Fruit fly (Drosophila melanogaster) whole organism, prepupa: Measurements from ENCODE around the gene mfrn.

Experiments
- Blimp-1 ChIP-seq: fragments of 200-800 bp; sonication (Bioruptor generic); optimal IDR thresholded peaks from 3 replicates; lab custom pipeline; 2017; ENCODE audit warnings: missing biosample characterization, missing genetic modification characterization, mild to moderate bottlenecking, moderate library complexity, missing genetic modification reagents
- CG10631 ChIP-seq: fragments of 200-800 bp; sonication (Bioruptor generic); optimal IDR thresholded peaks from 2 replicates; lab custom pipeline; 2016; ENCODE audit warnings: missing biosample characterization, missing genetic modification characterization
- CG11294 ChIP-seq: fragments of 200-800 bp; sonication (Bioruptor generic); IDR thresholded peaks from 2 replicates; pipeline ENCODE4 v1.3.6; 2022; ENCODE audit warnings: missing biosample characterization, missing genetic modification characterization
- CG11762 ChIP-seq: fragments of 200-800 bp; sonication (Bioruptor generic); optimal IDR thresholded peaks from 3 replicates; lab custom pipeline; 2016; ENCODE audit warnings: missing biosample characterization, missing genetic modification characterization; ENCODE audit not compliant: insufficient read depth
- CG11902 ChIP-seq: fragments of 200-800 bp; sonication (Bioruptor generic); optimal IDR thresholded peaks from 3 replicates; lab custom pipeline; 2016; ENCODE audit warnings: missing biosample characterization, missing genetic modification characterization
- CG3032 ChIP-seq: fragments of 200-800 bp; optimal IDR thresholded peaks from 2 replicates; lab custom pipeline; 2019; ENCODE audit warnings: missing biosample characterization, mild to moderate bottlenecking, missing genetic modification characterization, moderate library complexity
- CG31627 ChIP-seq: fragments of 200-800 bp; sonication (Bioruptor generic); optimal IDR thresholded peaks from 3 replicates; lab custom pipeline; 2016; ENCODE audit warnings: missing biosample characterization, missing genetic modification characterization
- CG32006 ChIP-seq: fragments of 200-800 bp; sonication (Bioruptor generic); optimal IDR thresholded peaks from 3 replicates; lab custom pipeline; 2017; ENCODE audit warnings: missing biosample characterization, mild to moderate bottlenecking, missing genetic modification characterization
- CG34406 ChIP-seq: fragments of 200-800 bp; sonication (Bioruptor generic); optimal IDR thresholded peaks from 3 replicates; lab custom pipeline; 2016; ENCODE audit warnings: missing biosample characterization, missing genetic modification characterization
- CG3919 ChIP-seq: fragments of 200-800 bp; sonication (Bioruptor generic); optimal IDR thresholded peaks from 3 replicates; lab custom pipeline; 2016; ENCODE audit warnings: missing biosample characterization, missing genetic modification characterization
- CG6276 ChIP-seq: fragments of 200-800 bp; sonication (Bioruptor generic); optimal IDR thresholded peaks from 2 replicates; lab custom pipeline; 2017; ENCODE audit warnings: missing biosample characterization, mild to moderate bottlenecking, missing genetic modification characterization
- CG6792 ChIP-seq: fragments of 200-800 bp; sonication (Bioruptor generic); optimal IDR thresholded peaks from 3 replicates; lab custom pipeline; 2016; ENCODE audit warnings: missing biosample characterization, missing genetic modification characterization
- CG6808 ChIP-seq: fragments of 200-800 bp; sonication (Bioruptor generic); optimal IDR thresholded peaks from 3 replicates; lab custom pipeline; 2017; ENCODE audit warnings: missing biosample characterization, missing genetic modification characterization, mild to moderate bottlenecking, moderate library complexity, missing genetic modification reagents
- CG6854 ChIP-seq: fragments of 200-800 bp; sonication (Bioruptor generic); optimal IDR thresholded peaks from 2 replicates; lab custom pipeline; 2017; ENCODE audit warnings: missing biosample characterization, mild to moderate bottlenecking, missing genetic modification characterization
- CG8119 ChIP-seq: fragments of 200-800 bp; sonication (Bioruptor generic); IDR thresholded peaks from 3 replicates; pipeline ENCODE4 v1.3.6; 2022; ENCODE audit warnings: missing biosample characterization, missing genetic modification characterization
- CG8319 ChIP-seq: fragments of 200-800 bp; sonication (Bioruptor generic); optimal IDR thresholded peaks from 3 replicates; lab custom pipeline; 2016; ENCODE audit warnings: missing biosample characterization, missing genetic modification characterization
- CG8632 ChIP-seq: fragments of 200-800 bp; sonication (Bioruptor generic); optimal IDR thresholded peaks from 3 replicates; lab custom pipeline; 2016; ENCODE audit warnings: missing biosample characterization, missing genetic modification characterization
- CG9139 ChIP-seq: fragments of 200-800 bp; sonication (Bioruptor generic); optimal IDR thresholded peaks from 3 replicates; lab custom pipeline; 2017; ENCODE audit warnings: missing biosample characterization, mild to moderate bottlenecking, missing genetic modification characterization
- Eip75B ChIP-seq: fragments of 200-800 bp; sonication (Bioruptor generic); optimal IDR thresholded peaks from 3 replicates; lab custom pipeline; 2016; ENCODE audit warnings: missing biosample characterization, missing genetic modification characterization
- Eip78C ChIP-seq: fragments of 200-800 bp; sonication (Bioruptor generic); peaks from one replicate; lab custom pipeline; 2016; ENCODE audit warnings: missing biosample characterization, missing genetic modification characterization
- Eip93F ChIP-seq: fragments of 200-800 bp; sonication (Bioruptor generic); optimal IDR thresholded peaks from 2 replicates; lab custom pipeline; 2016; ENCODE audit warnings: missing biosample characterization, mild to moderate bottlenecking, missing genetic modification characterization
- Ets96B ChIP-seq: fragments of 200-800 bp; optimal IDR thresholded peaks from 2 replicates; lab custom pipeline; 2019; ENCODE audit warnings: missing biosample characterization, mild to moderate bottlenecking, missing genetic modification characterization, moderate library complexity
- Gug ChIP-seq: fragments of 200-800 bp; sonication (Bioruptor generic); IDR thresholded peaks from 2 replicates; pipeline ENCODE4 v1.3.6; 2022; ENCODE audit warnings: missing biosample characterization, missing genetic modification characterization
- Met ChIP-seq: fragments of 200-800 bp; sonication (Bioruptor generic); optimal IDR thresholded peaks from 3 replicates; lab custom pipeline; 2016; ENCODE audit warnings: missing biosample characterization, missing genetic modification characterization
- Sox102F ChIP-seq: fragments of 200-800 bp; sonication (Bioruptor generic); optimal IDR thresholded peaks from 2 replicates; lab custom pipeline; 2016; ENCODE audit warnings: missing biosample characterization, mild to moderate bottlenecking, missing genetic modification characterization
- Sox15 ChIP-seq: fragments of 200-800 bp; sonication (Bioruptor generic); optimal IDR thresholded peaks from 3 replicates; lab custom pipeline; 2016; ENCODE audit warnings: missing biosample characterization, missing genetic modification characterization
- achi ChIP-seq: fragments of 200-800 bp; sonication (Bioruptor generic); optimal IDR thresholded peaks from 3 replicates; lab custom pipeline; 2016; ENCODE audit warnings: missing biosample characterization, missing genetic modification characterization
- dac ChIP-seq: fragments of 200-800 bp; sonication (Bioruptor generic); optimal IDR thresholded peaks from 2 replicates; lab custom pipeline; 2017; ENCODE audit warnings: missing biosample characterization, mild to moderate bottlenecking, missing genetic modification characterization
- dsx ChIP-seq: fragments of 200-800 bp; optimal IDR thresholded peaks from 3 replicates; lab custom pipeline; 2019; ENCODE audit warnings: missing biosample characterization, mild to moderate bottlenecking, missing genetic modification characterization, moderate library complexity; ENCODE audit not compliant: poor library complexity, severe bottlenecking
- eg ChIP-seq: fragments of 200-800 bp; sonication (Bioruptor generic); IDR thresholded peaks from 3 replicates; pipeline ENCODE4 v1.3.6; 2022; ENCODE audit warnings: missing biosample characterization, missing genetic modification characterization
- esn ChIP-seq: fragments of 200-800 bp; sonication (Bioruptor generic); optimal IDR thresholded peaks from 2 replicates; lab custom pipeline; 2016; ENCODE audit warnings: missing biosample characterization, mild to moderate bottlenecking, missing genetic modification characterization, moderate library complexity
- fd59A ChIP-seq: fragments of 200-800 bp; sonication (Bioruptor generic); optimal IDR thresholded peaks from 2 replicates; lab custom pipeline; 2017; ENCODE audit warnings: missing biosample characterization, mild to moderate bottlenecking, missing genetic modification characterization, missing genetic modification reagents
- fd85E ChIP-seq: fragments of 200-800 bp; sonication (Bioruptor generic); optimal IDR thresholded peaks from 3 replicates; lab custom pipeline; 2016; ENCODE audit warnings: missing biosample characterization, missing genetic modification characterization
- fkh ChIP-seq: fragments of 200-800 bp; sonication (Bioruptor generic); optimal IDR thresholded peaks from 3 replicates; lab custom pipeline; 2017; ENCODE audit warnings: missing biosample characterization, mild to moderate bottlenecking, missing genetic modification characterization, moderate library complexity
- lz ChIP-seq: fragments of 200-800 bp; sonication (Bioruptor generic); optimal IDR thresholded peaks from 3 replicates; lab custom pipeline; 2016; ENCODE audit warnings: missing biosample characterization, missing genetic modification characterization
- net ChIP-seq: fragments of 200-800 bp; sonication (Bioruptor generic); optimal IDR thresholded peaks from 3 replicates; lab custom pipeline; 2016; ENCODE audit warnings: missing biosample characterization, missing genetic modification characterization
- pdm3 ChIP-seq: fragments of 200-800 bp; sonication (Bioruptor generic); optimal IDR thresholded peaks from 3 replicates; lab custom pipeline; 2016; ENCODE audit warnings: missing biosample characterization, missing genetic modification characterization
- spab ChIP-seq: fragments of 200-800 bp; sonication (Bioruptor generic); optimal IDR thresholded peaks from 2 replicates; lab custom pipeline; 2017; ENCODE audit warnings: missing biosample characterization, mild to moderate bottlenecking, missing genetic modification characterization, missing genetic modification reagents
- ss ChIP-seq, 2 experiments: fragments of 200-800 bp; sonication (Bioruptor generic); optimal IDR thresholded peaks; 2 replicates in 1 of 2; 3 replicates in 1 of 2; lab custom pipeline; 2017 to 2018; ENCODE audit warnings: mild to moderate bottlenecking in 2 of 2, missing biosample characterization in 2 of 2, missing genetic modification characterization in 2 of 2, moderate library complexity in 1 of 2
- svp ChIP-seq: fragments of 200-800 bp; sonication (Bioruptor generic); peaks from one replicate; lab custom pipeline; 2016; ENCODE audit warnings: missing biosample characterization, missing genetic modification characterization
- topi ChIP-seq: fragments of 200-800 bp; sonication (Bioruptor generic); optimal IDR thresholded peaks from 3 replicates; lab custom pipeline; 2016; ENCODE audit warnings: missing biosample characterization, missing genetic modification characterization
- vri ChIP-seq: fragments of 200-800 bp; sonication (Bioruptor generic); optimal IDR thresholded peaks from 3 replicates; lab custom pipeline; 2016; ENCODE audit warnings: missing biosample characterization, mild to moderate bottlenecking, missing genetic modification characterization

The mfrn gene

DNA sequence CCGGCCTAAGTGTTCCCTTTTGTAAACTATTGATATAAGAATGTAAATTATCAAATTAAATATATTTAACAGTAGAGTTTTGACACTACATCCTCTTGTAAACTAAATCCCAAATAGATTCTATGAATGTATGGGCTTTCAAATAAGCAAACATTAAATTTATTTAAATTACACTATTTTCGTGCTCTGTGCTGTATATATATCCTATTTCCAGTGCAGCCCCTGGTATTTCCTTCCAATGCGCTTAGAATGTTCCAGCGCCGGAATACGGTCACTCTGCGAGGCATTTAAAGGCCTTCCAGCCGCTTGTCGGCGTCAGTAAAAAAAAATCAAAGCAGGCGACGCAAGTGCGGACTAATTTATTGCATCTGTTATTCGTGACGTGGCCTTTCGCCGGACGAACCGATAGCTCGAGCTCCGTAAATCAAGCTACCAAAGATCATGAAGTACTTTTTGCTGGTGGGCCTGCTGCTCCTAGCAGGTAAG, 643 bp upstream of the mfrn start, which contains the start of gene Gp93 (continued):
- peak; percentile 73 for TF ChIP-seq CG31627
- TF ChIP-seq CG10631 (GFP tag; lab: Kevin White, UChicago), result no peak
- no peak for TF ChIP-seq CG8319
- TF ChIP-seq CG6808 (GFP tag; lab: Kevin White, UChicago), result peak; percentile 53

DNA sequence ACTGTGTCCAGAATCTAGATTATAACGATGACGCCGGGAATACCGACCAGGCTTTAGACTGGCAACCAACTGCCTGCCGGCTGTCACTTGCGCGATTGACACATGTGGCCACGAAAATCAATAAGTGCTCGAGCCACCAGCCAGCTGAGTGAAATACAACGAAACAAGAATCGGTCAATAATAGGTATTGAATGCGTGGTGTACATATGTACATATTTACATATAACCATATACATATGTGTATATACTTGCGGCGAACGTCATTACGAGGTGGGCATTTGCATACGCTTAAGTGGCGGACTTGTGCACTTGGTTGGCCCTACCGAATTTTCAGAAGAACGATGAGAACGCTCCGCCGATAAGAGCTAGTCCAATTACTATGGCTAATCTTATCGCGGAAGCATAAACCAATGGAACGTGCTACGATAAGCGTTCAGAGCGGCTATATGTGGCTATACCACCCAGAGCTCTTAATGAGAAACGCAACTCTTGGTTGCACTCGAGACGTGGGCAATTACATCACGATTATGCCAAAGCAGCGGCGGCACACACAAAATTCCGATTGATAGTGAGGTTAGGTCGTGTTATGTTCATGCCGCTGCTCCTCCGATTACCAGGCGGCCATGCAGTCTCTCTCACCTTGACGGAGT, 1.1 kb downstream of the mfrn start:
- TF ChIP-seq CG11762 (GFP tag; lab: Kevin White, UChicago) (no peak), svp (no peak), Sox102F (no peak), fkh (GFP tag; lab: Kevin White, UChicago) (peak; percentile 85), vri (GFP tag; lab: Kevin White, UChicago) (peak; percentile 75), pdm3 (GFP tag; lab: Kevin White, UChicago) (no peak), Eip75B (GFP tag; lab: Kevin White, UChicago) (no peak), achi (no peak), CG32006 (GFP tag; lab: Kevin White, UChicago) (no peak), CG6808 (GFP tag; lab: Kevin White, UChicago) (no peak), Ets96B (no peak), CG8119 (GFP tag; lab: Robert Waterston, UW) (no peak), spab (no peak), CG8632 (GFP tag; lab: Kevin White, UChicago) (no peak), Eip78C (GFP tag; lab: Kevin White, UChicago) (peak; percentile 33)

DNA sequence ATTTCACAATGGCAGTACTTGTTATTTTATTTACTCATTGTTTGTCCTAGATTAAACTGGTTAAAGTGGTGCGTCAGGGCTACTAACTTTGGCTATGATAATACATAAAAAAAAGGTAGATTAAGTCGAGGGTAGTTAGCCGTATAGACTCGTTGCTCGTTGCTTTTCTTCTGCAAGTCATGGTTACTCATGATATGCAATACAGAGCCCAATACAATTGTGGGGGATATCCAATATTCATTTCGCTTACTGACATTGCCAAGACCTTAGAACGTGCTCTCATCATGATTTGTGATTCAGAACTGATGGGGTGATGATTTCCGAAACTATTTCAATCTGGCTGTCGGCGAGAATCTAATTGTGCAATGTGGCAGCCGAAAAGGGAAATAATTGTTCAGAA, 2.4 kb downstream of the mfrn start:
- TF ChIP-seq dsx (no peak), CG9139 (GFP tag; lab: Kevin White, UChicago) (no peak), Eip78C (GFP tag; lab: Kevin White, UChicago) (peak; percentile 49)

DNA sequence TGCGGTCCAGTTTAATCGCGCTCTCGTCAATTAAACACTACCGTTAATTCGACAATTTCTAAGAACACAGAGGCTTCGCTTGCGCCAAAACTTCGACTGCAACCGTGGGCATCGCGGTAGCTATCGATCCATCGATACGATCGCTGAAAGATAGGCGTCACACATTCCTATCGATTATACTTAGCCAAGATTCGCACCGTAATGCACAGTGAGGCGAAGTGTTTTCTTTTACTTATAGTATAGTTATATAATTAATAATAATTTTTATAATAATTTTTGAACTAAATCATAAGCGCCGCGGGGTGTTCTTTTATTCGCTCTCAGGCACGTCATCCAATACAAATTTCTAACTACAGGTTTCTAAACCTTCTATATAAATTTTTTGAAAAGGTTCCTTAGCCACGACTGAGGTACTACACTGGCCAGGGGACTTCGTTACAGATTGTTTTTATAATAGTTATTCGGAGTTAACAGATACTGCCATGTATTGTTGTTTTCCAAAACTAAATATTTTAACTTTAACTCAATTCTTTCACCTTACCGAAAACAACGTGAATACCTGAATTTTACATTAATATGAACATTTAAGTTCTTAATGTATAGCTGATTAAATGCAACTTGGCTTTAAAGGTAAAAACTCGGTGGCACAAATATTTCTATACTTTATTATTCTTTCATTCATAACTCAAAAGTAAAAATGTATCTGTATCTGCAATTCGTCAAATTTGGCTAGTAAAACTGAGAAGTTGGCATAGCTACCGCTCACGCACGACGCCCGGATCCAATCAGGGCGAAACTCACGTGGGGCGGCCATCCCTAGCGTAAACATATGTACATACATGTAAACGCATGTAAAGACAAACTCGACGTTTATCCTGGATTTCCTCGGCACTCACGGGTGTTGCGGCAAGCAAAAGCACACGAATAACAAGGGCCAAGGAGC, 9.8 kb downstream of the mfrn start, which contains the start of the genes NSD and BOD1:
Gene NSD, minus strand, starts transcription at position 102 of the 943 bp plus-strand sequence.
Gene BOD1, plus strand, starts transcription at position 494 of the 943 bp plus-strand sequence.
- TF ChIP-seq Ets96B, result peak; percentile 1
- peak; percentile 67 for TF ChIP-seq CG10631 (GFP tag; lab: Kevin White, UChicago)
- peak; percentile 49 for TF ChIP-seq lz (GFP tag; lab: Kevin White, UChicago)
- no peak for TF ChIP-seq fd59A (GFP tag; lab: Kevin White, UChicago)
- no peak for TF ChIP-seq CG6854
- peak; percentile 29 for TF ChIP-seq Sox15 (GFP tag; lab: Kevin White, UChicago)
- TF ChIP-seq CG8319, result no peak
- TF ChIP-seq CG3919 (GFP tag; lab: Kevin White, UChicago), result no peak
- TF ChIP-seq CG11902 (GFP tag; lab: Kevin White, UChicago), result peak; percentile 17
- peak; percentile 46; the same call in 1 of the 2 replicates for TF ChIP-seq CG11294 (GFP tag; lab: Robert Waterston, UW)
- peak; percentile 28 for TF ChIP-seq CG6792 (GFP tag; lab: Kevin White, UChicago)
- TF ChIP-seq eg (GFP tag; lab: Robert Waterston, UW), result peak; percentile 58; the same call in 2 of the 3 replicates
- peak; percentile 61 for TF ChIP-seq CG32006 (GFP tag; lab: Kevin White, UChicago)
- no peak for TF ChIP-seq Blimp-1 (GFP tag; lab: Kevin White, UChicago)
- TF ChIP-seq topi (GFP tag; lab: Kevin White, UChicago), result peak; percentile 37
- no peak for TF ChIP-seq fd85E (GFP tag; lab: Kevin White, UChicago)
- TF ChIP-seq ss (GFP tag; optimal IDR thresholded peaks at IDR 0.05; lab: Kevin White, UChicago), result no peak
- peak; percentile 22 for TF ChIP-seq CG31627
- peak; percentile 41 for TF ChIP-seq CG34406 (GFP tag; lab: Kevin White, UChicago)
- TF ChIP-seq Eip93F, result peak; percentile 6
- no peak for TF ChIP-seq CG6276 (GFP tag; lab: Kevin White, UChicago)
- TF ChIP-seq Gug, result peak; percentile 28; the same call in 1 of the 2 replicates
- TF ChIP-seq CG3032 (tag; lab: Kevin White, UChicago), result peak; percentile 49
- TF ChIP-seq Met (GFP tag; lab: Kevin White, UChicago), result no peak
- TF ChIP-seq dac (GFP tag; lab: Kevin White, UChicago), result no peak
- TF ChIP-seq svp, result peak; percentile 81
- TF ChIP-seq net (GFP tag; lab: Kevin White, UChicago), result no peak
- TF ChIP-seq CG8632 (GFP tag; lab: Kevin White, UChicago), result no peak
- peak; percentile 48 for TF ChIP-seq esn (GFP tag; lab: Kevin White, UChicago)
